Fruit fly (Drosophila melanogaster) whole organism: Measurements from ENCODE around the gene Polr3A.
"Not testable (repeated sequence)": the region's sequence is repeated elsewhere in the genome, so short reads cannot be mapped to it uniquely, and the experiment has no call there.

Source experiments
- CG8478 ChIP-seq: fragments of >200 bp; optimal IDR thresholded peaks from 2 replicates; lab custom pipeline; 2018; ENCODE audit warnings: inconsistent platforms
- Dll ChIP-seq: fragments of >200 bp; optimal IDR thresholded peaks from 2 replicates; lab custom pipeline; 2017
- EcR ChIP-seq, 2 experiments: fragments of >200 bp; optimal IDR thresholded peaks; 2 replicates each; lab custom pipeline; 2017; ENCODE audit warnings: missing biosample characterization in 2 of 2, missing genetic modification characterization in 2 of 2, missing genetic modification reagents in 2 of 2
- pan ChIP-seq: fragments of >200 bp; optimal IDR thresholded peaks from 2 replicates; lab custom pipeline; 2017
- psq ChIP-seq: fragments of >200 bp; optimal IDR thresholded peaks from 2 replicates; lab custom pipeline; 2017
- usp ChIP-seq: fragments of >200 bp; optimal IDR thresholded peaks from 2 replicates; lab custom pipeline; 2017; ENCODE audit warnings: missing biosample characterization, missing genetic modification characterization, mixed read lengths

Gene Polr3A

DNA sequence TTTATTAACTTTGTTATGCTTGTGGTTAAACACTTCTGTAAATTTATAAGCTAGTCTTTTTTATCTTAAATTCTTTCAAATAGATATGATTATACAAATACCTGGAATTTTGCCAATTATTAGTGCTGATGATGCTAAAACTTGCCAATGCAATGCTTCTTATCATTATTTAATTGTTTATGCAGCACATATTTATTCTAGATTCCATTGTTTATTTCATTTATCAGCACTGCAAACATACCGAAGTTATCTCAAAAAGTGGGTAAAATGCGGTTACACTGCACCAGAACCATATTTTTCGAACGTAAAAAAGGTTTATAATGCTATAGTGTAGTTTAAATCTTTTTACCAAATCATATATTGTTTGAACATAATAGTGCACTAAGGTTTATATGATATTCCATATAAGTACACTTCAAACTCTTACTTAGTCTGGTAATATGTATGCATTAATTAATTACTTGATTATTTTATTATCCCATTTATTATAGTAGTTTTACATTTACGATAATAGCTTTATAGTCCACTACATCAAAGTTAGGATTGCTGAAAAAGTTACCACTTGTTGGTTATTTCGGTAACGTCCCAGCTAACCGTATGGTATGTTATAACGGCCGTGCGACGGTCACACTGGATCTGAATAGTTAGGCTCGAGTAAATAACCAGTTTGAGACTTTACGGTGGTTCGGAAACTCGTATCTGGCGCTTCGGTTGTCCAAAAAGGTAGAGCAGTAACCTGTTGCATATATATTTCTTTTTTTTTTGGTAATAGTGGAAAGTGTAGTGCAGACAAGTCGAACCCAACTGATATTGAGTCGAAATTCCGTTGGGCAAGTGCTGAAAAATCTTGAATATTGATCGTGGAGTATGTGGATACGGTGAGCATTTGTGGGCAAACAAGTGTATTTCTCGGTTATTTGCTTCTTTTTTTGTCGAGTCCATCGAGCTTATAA, 25.8 kb downstream of the Polr3A start, which contains the start of gene Rhp:
Rhp (plus strand) TSS at position 663 of the 953 bp plus-strand sequence.
- TF ChIP-seq usp (GFP tag; lab: Kevin White, UChicago) (no peak), Dll (lab: Kevin White, UChicago) (no peak), psq (lab: Kevin White, UChicago) (no peak), EcR (GFP tag; optimal IDR thresholded peaks at IDR 0.05; lab: Kevin White, UChicago) (no peak), CG8478 (no peak), pan (lab: Kevin White, UChicago) (no peak)

DNA sequence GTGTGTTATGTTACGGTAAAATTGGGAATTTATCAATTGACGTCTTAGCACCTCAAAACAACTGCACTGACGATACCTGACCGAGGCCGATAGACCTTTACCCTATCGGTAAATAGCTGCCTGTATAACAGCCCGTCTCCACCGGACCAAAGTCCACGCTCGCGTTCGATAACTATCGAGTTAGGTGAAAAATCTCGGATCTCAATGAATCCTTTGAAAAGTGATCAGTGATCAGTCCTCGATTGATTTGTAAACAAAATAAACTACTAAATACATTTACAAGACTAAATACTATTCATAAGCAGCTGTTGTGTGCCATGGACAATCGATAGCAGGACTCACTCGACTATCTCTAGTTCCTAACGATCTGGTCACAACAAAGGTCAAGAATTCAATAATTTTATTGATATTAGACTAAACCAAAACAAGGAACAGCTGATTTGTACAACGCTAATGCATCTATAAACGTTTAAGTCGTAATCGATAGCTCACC, 33.2 kb downstream of the Polr3A start, which contains the start of gene sordd1:
sordd1 (minus strand) TSS at position 78 of the 493 bp plus-strand sequence.
- TF ChIP-seq Dll (lab: Kevin White, UChicago); EcR (GFP tag; optimal IDR thresholded peaks at IDR 0.05; lab: Kevin White, UChicago); CG8478: not testable (repeated sequence)

DNA sequence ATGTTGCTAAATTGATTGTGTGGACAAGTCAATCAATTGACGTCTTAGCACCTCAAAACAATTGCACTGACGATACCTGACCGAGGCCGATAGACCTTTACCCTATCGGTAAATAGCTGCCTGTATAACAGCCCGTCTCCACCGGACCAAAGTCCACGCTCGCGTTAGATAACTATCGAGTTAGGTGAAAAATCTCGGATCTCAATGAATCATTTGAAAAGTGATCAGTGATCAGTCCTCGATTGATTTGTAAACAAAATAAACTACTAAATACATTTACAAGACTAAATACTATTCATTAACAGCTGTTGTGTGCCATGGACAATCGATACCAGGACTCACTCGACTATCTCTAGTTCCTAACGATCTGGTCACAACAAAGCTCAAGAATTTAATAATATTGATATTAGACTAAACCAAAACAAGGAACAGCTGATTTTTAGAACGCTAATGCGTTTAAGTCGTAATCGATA, 36.4 kb downstream of the Polr3A start, which contains the start of the genes sordd2 and CG15602:
sordd2 (minus strand) TSS at position 78 of the 473 bp plus-strand sequence.
CG15602 (plus strand) TSS at position 342 of the 473 bp plus-strand sequence.
- TF ChIP-seq Dll (lab: Kevin White, UChicago); EcR (GFP tag; optimal IDR thresholded peaks at IDR 0.05; lab: Kevin White, UChicago); CG8478: not testable (repeated sequence)

DNA sequence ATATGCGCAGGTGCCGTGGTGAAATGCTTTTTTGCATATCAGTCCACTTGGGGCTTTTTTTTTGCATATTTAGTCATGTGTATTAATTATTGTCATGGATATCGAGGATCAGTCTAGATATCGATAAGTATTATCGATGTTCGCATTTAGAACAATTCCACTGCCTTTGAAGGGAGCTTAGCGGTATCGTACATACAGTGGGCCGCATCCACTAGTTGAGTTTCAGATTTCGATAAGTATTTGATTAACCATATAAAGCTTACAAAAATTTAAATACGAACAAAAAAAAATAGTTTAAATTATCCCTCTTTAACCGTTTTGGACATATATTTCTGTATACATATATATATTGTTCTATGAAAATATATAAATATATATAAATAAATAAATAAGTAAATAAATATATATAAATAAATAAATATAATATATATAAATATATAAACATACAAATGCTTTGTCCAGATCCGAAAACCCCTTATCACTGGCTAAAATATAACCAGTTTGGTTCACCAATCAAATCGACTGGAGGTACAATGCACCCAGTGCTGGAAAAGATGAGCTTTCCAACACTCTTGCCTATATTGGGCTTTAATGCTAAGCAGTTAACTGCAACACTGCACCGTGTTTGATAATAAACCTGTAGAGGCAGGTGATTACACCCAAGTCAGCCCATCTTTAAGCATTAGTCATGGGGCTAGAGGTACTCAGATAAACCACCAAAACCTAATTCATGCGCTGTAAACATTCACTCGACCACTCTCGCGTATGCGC, 40.3 kb downstream of the Polr3A start:
- no peak for TF ChIP-seq usp (GFP tag; lab: Kevin White, UChicago)
- TF ChIP-seq CG8478: no peak
- no peak for TF ChIP-seq pan (lab: Kevin White, UChicago)
- no peak for TF ChIP-seq psq (lab: Kevin White, UChicago)
- TF ChIP-seq EcR (GFP tag; optimal IDR thresholded peaks at IDR 0.05; lab: Kevin White, UChicago): no peak
- TF ChIP-seq Dll (lab: Kevin White, UChicago): no peak

DNA sequence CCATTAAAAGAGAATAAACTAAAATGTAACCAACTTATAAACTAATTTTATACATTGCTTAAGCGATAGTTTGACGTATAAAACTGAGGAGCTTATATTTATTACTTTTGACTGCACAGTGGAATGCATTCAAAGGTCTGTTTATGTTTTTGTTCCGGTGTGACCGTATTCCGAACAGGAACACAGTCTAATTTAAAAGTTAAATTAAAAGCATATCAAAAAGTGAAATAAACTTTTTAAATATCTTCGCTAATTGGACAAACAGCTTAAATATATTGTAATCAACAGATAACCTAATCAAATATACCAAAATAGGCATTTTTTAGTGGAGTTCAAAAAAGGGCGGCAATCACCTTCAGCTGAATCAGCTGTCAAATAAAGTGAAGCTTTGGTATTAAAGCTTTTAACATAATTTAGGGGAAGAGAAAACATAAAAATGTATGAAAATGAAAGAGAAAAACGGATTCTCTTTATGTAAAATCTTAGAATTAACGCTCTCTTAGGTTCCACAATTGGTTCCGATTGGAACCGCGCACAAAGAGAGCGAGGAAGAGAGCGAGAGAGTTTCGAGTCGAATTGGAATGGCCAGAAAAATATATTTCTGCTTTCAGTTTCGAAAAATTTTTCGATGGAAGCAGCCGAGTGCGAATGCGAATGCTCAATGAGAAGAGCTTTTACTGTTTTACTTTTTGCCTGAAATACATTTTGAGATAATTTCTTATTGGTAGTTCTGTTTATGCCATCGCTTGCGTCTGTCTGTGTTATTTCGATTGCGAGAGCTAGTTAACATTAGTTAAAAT, 41.2 kb downstream of the Polr3A start, which contains the start of the genes PGRP-LE and sd:
PGRP-LE (minus strand) TSS at position 117 of the 800 bp plus-strand sequence.
sd (plus strand) TSS at position 607 of the 800 bp plus-strand sequence.
- TF ChIP-seq psq (lab: Kevin White, UChicago) (no peak), CG8478 (no peak), pan (lab: Kevin White, UChicago) (no peak), Dll (lab: Kevin White, UChicago) (no peak), EcR (GFP tag; optimal IDR thresholded peaks at IDR 0.05; lab: Kevin White, UChicago) (no peak), usp (GFP tag; lab: Kevin White, UChicago) (no peak)

DNA sequence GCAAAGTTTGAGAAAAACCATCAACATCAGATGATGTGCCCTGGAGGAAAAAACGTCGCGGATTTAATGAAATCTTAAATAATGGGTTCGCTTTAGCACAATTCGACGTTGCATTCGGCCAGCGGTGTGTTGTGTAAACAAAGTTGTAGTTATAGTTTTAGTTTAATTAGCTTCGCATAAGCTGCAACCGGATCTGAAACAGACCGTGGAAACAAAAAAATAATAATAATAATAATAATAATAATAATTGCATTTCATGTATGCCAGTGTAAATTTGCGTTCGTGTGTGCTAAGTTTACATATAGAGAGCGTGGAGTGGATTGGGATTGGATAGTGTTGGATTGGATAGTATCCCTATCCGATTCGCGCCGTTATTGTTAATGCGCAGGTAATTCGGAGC, 42.0 kb downstream of the Polr3A start:
- no peak for TF ChIP-seq psq (lab: Kevin White, UChicago)
- TF ChIP-seq Dll (lab: Kevin White, UChicago): no peak
- TF ChIP-seq EcR (GFP tag; optimal IDR thresholded peaks at IDR 0.05; lab: Kevin White, UChicago): no peak
- no peak for TF ChIP-seq pan (lab: Kevin White, UChicago)
- TF ChIP-seq CG8478: no peak
- no peak for TF ChIP-seq usp (GFP tag; lab: Kevin White, UChicago)

DNA sequence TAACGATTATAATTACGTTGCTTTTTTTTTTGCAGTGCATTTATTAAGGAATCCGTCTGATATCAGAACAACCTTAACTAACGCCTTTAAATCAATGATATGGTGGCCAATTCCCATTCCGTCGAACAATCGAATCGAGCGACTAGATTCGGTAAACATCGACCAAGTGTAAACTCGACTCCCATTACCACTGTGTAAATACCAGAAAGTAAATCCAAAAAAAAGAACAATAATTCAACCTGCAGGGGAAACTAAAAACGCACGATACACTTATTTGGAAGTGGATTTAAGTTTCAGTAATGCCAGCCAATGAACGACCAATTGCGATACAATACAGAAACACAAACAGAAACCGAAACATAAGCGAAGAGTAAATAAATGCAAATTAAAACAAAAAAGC, 42.8 kb downstream of the Polr3A start:
- no peak for TF ChIP-seq pan (lab: Kevin White, UChicago)
- TF ChIP-seq psq (lab: Kevin White, UChicago): no peak
- TF ChIP-seq EcR (GFP tag; optimal IDR thresholded peaks at IDR 0.05; lab: Kevin White, UChicago): no peak
- TF ChIP-seq CG8478: no peak
- TF ChIP-seq Dll (lab: Kevin White, UChicago): no peak
- no peak for TF ChIP-seq usp (GFP tag; lab: Kevin White, UChicago)

DNA sequence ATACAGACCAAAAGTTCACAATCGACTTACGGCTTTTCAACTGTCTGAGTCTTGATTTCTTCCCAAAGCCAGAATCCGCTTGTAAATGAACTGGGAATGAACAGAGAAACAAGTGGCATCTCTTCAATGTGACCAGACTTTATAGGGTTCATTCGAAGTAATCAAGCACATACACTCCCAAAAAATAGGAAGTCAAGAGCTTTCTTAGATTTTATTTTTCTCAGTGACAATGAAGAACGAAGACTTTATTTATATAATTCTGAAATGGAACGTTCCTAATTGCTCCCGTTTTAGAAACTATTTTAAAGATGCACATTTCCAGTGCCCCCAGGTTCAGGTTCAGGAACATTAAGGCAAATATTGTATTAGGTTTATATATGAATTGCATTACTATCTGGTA, 45.2 kb downstream of the Polr3A start:
- no peak for TF ChIP-seq EcR (GFP tag; optimal IDR thresholded peaks at IDR 0.05; lab: Kevin White, UChicago)
- no peak for TF ChIP-seq usp (GFP tag; lab: Kevin White, UChicago)
- TF ChIP-seq psq (lab: Kevin White, UChicago): no peak
- TF ChIP-seq pan (lab: Kevin White, UChicago): no peak
- TF ChIP-seq CG8478: no peak
- no peak for TF ChIP-seq Dll (lab: Kevin White, UChicago)

DNA sequence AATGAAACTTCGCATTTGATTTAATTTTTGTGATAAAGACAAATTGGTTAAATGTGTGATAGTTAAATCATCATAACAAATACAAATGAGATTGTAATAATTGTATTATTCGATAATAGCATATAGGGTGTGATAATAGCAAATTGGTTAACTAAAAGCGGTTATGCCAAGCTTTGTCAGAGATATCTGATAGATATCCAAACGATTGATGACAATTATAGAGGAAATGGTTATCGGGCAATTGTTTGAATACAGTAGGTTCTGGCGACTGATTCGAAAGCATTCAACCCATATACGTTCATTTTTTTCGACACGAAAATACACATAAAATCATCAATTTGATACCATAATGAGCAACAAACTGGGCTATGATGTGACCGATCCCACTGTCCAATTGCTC, 46.5 kb downstream of the Polr3A start, which contains the start of gene CG8509:
CG8509 (plus strand) TSS at position 301 of the 400 bp plus-strand sequence.
- TF ChIP-seq Dll (lab: Kevin White, UChicago) (no peak), pan (lab: Kevin White, UChicago) (no peak), usp (GFP tag; lab: Kevin White, UChicago) (no peak), psq (lab: Kevin White, UChicago) (no peak), EcR (GFP tag; optimal IDR thresholded peaks at IDR 0.05; lab: Kevin White, UChicago) (no peak), CG8478 (no peak)
